Fruit fly (Drosophila melanogaster): ENCODE results near the gene Acsx3.

The Acsx3 gene

DNA sequence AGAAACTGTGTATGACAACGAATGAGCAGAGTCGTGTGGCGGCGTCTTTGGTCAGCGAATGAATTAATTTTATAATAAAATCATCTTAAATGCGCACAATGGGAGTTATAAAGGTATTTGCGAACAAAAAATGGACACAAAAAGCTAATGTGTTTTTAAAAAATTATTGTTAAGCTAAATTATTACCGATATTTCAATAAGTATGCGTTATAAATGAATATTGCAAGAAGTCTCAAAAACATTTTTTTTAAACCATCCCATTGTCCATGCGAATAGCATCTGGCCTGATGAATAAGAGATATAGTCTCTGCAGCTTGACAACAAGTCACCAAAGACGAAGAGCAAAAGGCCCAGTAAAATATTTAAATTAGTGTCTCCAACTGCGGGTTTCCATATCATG is 49.9 kb downstream of the Acsx3 start:
- TF ChIP-seq CG17801 (GFP tag; optimal IDR thresholded peaks at IDR 0.05; ENCODE audit: partially characterized antibody) = no peak
